Worm (Caenorhabditis elegans) whole organism, L3 larva: Measurements from ENCODE around the gene igeg-2.

ENCODE experiments used
- ama-1 ChIP-seq: fragments of 150-350 bp; optimal IDR thresholded peaks from 2 replicates; lab custom pipeline; 2018
- daf-12 ChIP-seq: fragments of 150-350 bp; optimal IDR thresholded peaks from 2 replicates; lab custom pipeline; 2014; ENCODE audit warnings: missing biosample characterization, missing genetic modification reagents, missing genetic modification characterization
- egl-5 ChIP-seq: fragments of 150-350 bp; optimal IDR thresholded peaks from 2 replicates; lab custom pipeline; 2017; ENCODE audit warnings: missing biosample characterization, missing genetic modification reagents, missing genetic modification characterization, inconsistent platforms
- elt-2 ChIP-seq: sonication (generic microtip); optimal IDR thresholded peaks from 2 replicates; lab custom pipeline; 2016; ENCODE audit warnings: missing genetic modification reagents, mild to moderate bottlenecking, missing genetic modification characterization, missing compliant biosample characterization
- fkh-10 ChIP-seq: sonication (generic microtip); optimal IDR thresholded peaks from 2 replicates; lab custom pipeline; 2017; ENCODE audit warnings: missing biosample characterization, missing genetic modification reagents, missing genetic modification characterization
- fos-1 ChIP-seq: fragments of 150-350 bp; optimal IDR thresholded peaks from 2 replicates; lab custom pipeline; 2014; ENCODE audit warnings: missing biosample characterization, missing genetic modification characterization
- lin-39 ChIP-seq: fragments of 150-350 bp; optimal IDR thresholded peaks from 2 replicates; lab custom pipeline; 2018; ENCODE audit warnings: missing biosample characterization, missing genetic modification reagents, missing genetic modification characterization
- nhr-11 ChIP-seq: fragments of 150-350 bp; optimal IDR thresholded peaks from 2 replicates; lab custom pipeline; 2014; ENCODE audit warnings: missing biosample characterization, missing genetic modification characterization
- nhr-23 ChIP-seq: fragments of 150-350 bp; optimal IDR thresholded peaks from 2 replicates; lab custom pipeline; 2014; ENCODE audit warnings: missing biosample characterization, missing genetic modification reagents, missing genetic modification characterization
- nhr-76 ChIP-seq: fragments of 150-350 bp; sonication (generic microtip); optimal IDR thresholded peaks from 5 replicates; lab custom pipeline; 2014; ENCODE audit warnings: missing biosample characterization, missing genetic modification characterization
- pha-4 ChIP-seq: fragments of 150-350 bp; optimal IDR thresholded peaks from 2 replicates; lab custom pipeline; 2014; ENCODE audit warnings: missing biosample characterization, missing genetic modification reagents, missing genetic modification characterization
- snpc-4 ChIP-seq: fragments of 150-350 bp; optimal IDR thresholded peaks from 2 replicates; lab custom pipeline; 2014; ENCODE audit warnings: missing biosample characterization, missing genetic modification characterization
- tbx-2 ChIP-seq: sonication (generic microtip); optimal IDR thresholded peaks from 2 replicates; lab custom pipeline; 2016; ENCODE audit warnings: mild to moderate bottlenecking, missing genetic modification characterization, missing compliant biosample characterization
- ztf-4 ChIP-seq: fragments of 150-350 bp; optimal IDR thresholded peaks from 2 replicates; lab custom pipeline; 2014; ENCODE audit warnings: missing biosample characterization, missing genetic modification characterization

ce11 chrX:11463005-11463404, 16.6 kb upstream of the igeg-2 start:
- TF ChIP-seq nhr-76 (tag; lab: Kevin White, UChicago) (no peak), pha-4 (no peak), fos-1 (tag; lab: Kevin White, UChicago) (no peak), tbx-2 (no peak), egl-5 (tag; lab: Kevin White, UChicago) (peak; percentile 16), fkh-10 (GFP tag; lab: Kevin White, UChicago) (no peak), daf-12 (tag; lab: Kevin White, UChicago) (no peak), nhr-23 (tag; lab: Kevin White, UChicago) (no peak), elt-2 (tag; lab: Kevin White, UChicago) (no peak), nhr-11 (tag; lab: Kevin White, UChicago) (no peak), ama-1 (lab: Kevin White, UChicago) (no peak), snpc-4 (tag; lab: Kevin White, UChicago) (no peak), lin-39 (tag; lab: Kevin White, UChicago) (peak; percentile 78), ztf-4 (tag; lab: Kevin White, UChicago) (no peak)
